Fruit fly (Drosophila melanogaster): ENCODE data around the gene Papss.

Gene Papss

DNA sequence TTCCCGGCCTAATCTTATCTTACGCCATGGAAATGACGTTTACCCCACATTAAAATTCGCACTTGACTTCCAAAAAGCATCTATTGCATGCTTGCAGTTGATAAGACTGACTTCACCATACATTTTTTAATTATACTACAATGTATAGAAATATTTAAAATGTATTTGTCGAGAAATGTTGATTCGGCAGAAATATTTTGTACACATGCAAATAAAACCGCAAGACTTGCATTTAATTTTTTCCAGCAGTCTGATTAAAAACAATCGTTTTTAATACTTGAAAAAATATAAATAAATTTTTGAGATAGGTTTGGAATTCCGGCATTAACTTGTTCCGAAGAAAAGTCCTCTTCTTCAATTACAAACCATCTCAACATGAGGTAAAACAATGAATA lies 811 bp downstream of the Papss start:
- TF ChIP-seq dsx (GFP tag; optimal IDR thresholded peaks at IDR 0.05; ENCODE audit: poor library complexity, severe bottlenecking) (no peak), dac (GFP tag; optimal IDR thresholded peaks at IDR 0.05) (no peak), vri (GFP tag; optimal IDR thresholded peaks at IDR 0.05) (peak; percentile 69)

- TF ChIP-seq CG16779 (tag; optimal IDR thresholded peaks at IDR 0.05): no peak
- no peak for TF ChIP-seq Eip93F (GFP tag; optimal IDR thresholded peaks at IDR 0.05)
- TF ChIP-seq fkh (GFP tag; optimal IDR thresholded peaks at IDR 0.05): peak; percentile 87
- TF ChIP-seq CG34406 (GFP tag; optimal IDR thresholded peaks at IDR 0.05): no peak
- peak; percentile 14 for TF ChIP-seq Eip78C (GFP tag)
- TF ChIP-seq CG31627 (GFP tag; optimal IDR thresholded peaks at IDR 0.05): no peak
- no peak for TF ChIP-seq CG6808 (GFP tag; optimal IDR thresholded peaks at IDR 0.05)
- TF ChIP-seq fd59A (GFP tag; optimal IDR thresholded peaks at IDR 0.05): no peak
- no peak for TF ChIP-seq CG9139 (GFP tag; optimal IDR thresholded peaks at IDR 0.05)
- no peak for TF ChIP-seq topi (GFP tag; optimal IDR thresholded peaks at IDR 0.05)
- no peak for TF ChIP-seq CG6276 (GFP tag; optimal IDR thresholded peaks at IDR 0.05)
- no peak for TF ChIP-seq CG3919 (GFP tag; optimal IDR thresholded peaks at IDR 0.05)
- no peak for TF ChIP-seq CG6854 (GFP tag; optimal IDR thresholded peaks at IDR 0.05)
- no peak for TF ChIP-seq CG1621 (tag; optimal IDR thresholded peaks at IDR 0.05)
- TF ChIP-seq CG6163 (GFP tag; IDR thresholded peaks at IDR 0.05): no peak
- no peak for TF ChIP-seq CG10669 (GFP tag; optimal IDR thresholded peaks at IDR 0.05)
Observed at dm6 chr3L:19846960-19847359, 1.9 kb downstream of the Papss start.

dm6 chr3L:19848080-19848479 lies 3.0 kb downstream of the Papss start:
- TF ChIP-seq Eip78C (GFP tag) (peak; percentile 68), acj6 (GFP tag; optimal IDR thresholded peaks at IDR 0.05) (no peak)

dm6 chr3L:19857923-19858490 lies 12.9 kb downstream of the Papss start:
- TF ChIP-seq OdsH (GFP tag; optimal IDR thresholded peaks at IDR 0.05): no peak
- no peak for TF ChIP-seq Eip93F (GFP tag; optimal IDR thresholded peaks at IDR 0.05)
- TF ChIP-seq svp (GFP tag): peak; percentile 84

dm6 chr3L:19861215-19861614 lies 16.1 kb downstream of the Papss start:
- TF ChIP-seq Eip78C (GFP tag): peak; percentile 49
- peak; percentile 15 for TF ChIP-seq achi (GFP tag; optimal IDR thresholded peaks at IDR 0.05)
- TF ChIP-seq Sox14 (GFP tag; optimal IDR thresholded peaks at IDR 0.05): no peak
- TF ChIP-seq esn (GFP tag; optimal IDR thresholded peaks at IDR 0.05): peak; percentile 12
- TF ChIP-seq OdsH (GFP tag; optimal IDR thresholded peaks at IDR 0.05): no peak

dm6 chr3L:19867238-19867637 lies 22.1 kb downstream of the Papss start:
- TF ChIP-seq Gug (GFP tag; IDR thresholded peaks at IDR 0.05) (no peak), svp (GFP tag) (peak; percentile 58)

DNA sequence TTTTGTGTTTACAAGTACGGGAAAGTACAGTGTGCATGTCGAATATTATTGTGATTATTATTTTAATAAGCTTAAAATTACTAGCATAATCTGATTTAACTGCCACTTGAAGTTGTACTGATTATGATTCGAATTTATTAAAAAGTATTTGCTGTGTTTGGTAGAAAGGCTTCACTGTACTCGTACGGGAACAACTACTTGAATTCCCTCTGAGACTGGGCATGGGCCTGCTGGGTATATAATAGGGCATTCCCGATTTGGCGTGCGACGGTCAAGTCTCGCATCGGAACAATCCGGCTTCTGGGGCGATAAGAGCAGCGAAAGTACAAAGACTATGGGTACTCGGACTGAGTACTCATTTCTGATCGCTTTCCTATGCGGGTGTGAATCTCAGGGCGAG lies 24.6 kb downstream of the Papss start:
- TF ChIP-seq CG6854 (GFP tag; optimal IDR thresholded peaks at IDR 0.05) (no peak), achi (GFP tag; optimal IDR thresholded peaks at IDR 0.05) (peak; percentile 11), Hr39 (GFP tag; optimal IDR thresholded peaks at IDR 0.05) (no peak), CG8119 (GFP tag; IDR thresholded peaks at IDR 0.05) (no peak), Ets21C (GFP tag; optimal IDR thresholded peaks at IDR 0.05) (no peak), CG34406 (GFP tag; optimal IDR thresholded peaks at IDR 0.05) (no peak), topi (GFP tag; optimal IDR thresholded peaks at IDR 0.05) (peak; percentile 17), cyc (GFP tag; optimal IDR thresholded peaks at IDR 0.05) (peak; percentile 22), Met (GFP tag; optimal IDR thresholded peaks at IDR 0.05) (peak; percentile 36), Eip78C (GFP tag) (peak; percentile 87), CG31627 (GFP tag; optimal IDR thresholded peaks at IDR 0.05) (peak; percentile 17), OdsH (GFP tag; optimal IDR thresholded peaks at IDR 0.05) (peak; percentile 39), Hr38 (GFP tag; optimal IDR thresholded peaks at IDR 0.05) (no peak), Ets96B (tag; optimal IDR thresholded peaks at IDR 0.05) (no peak), vri (GFP tag; optimal IDR thresholded peaks at IDR 0.05) (peak; percentile 19), spab (GFP tag; optimal IDR thresholded peaks at IDR 0.05) (no peak), CG6792 (GFP tag; optimal IDR thresholded peaks at IDR 0.05) (peak; percentile 18), CG3032 (tag; optimal IDR thresholded peaks at IDR 0.05) (no peak), CG7368 (GFP tag; optimal IDR thresholded peaks at IDR 0.05) (no peak), Eip75B (GFP tag; optimal IDR thresholded peaks at IDR 0.05) (peak; percentile 12), dac (GFP tag; optimal IDR thresholded peaks at IDR 0.05) (no peak), CG6808 (GFP tag; optimal IDR thresholded peaks at IDR 0.05) (no peak), pdm3 (GFP tag; optimal IDR thresholded peaks at IDR 0.05) (peak; percentile 23), CG6276 (GFP tag; optimal IDR thresholded peaks at IDR 0.05) (no peak)

Data from whole organism, prepupa.